Fruit fly (Drosophila melanogaster): Measurements from ENCODE around the gene CG7990.

Gene CG7990

dm6 chrX:19155922-19156437 is 45.8 kb downstream of the CG7990 start (continued):
- TF ChIP-seq Blimp-1 (GFP tag; optimal IDR thresholded peaks at IDR 0.05): peak; percentile 91
- peak; percentile 78 for TF ChIP-seq CG11762 (GFP tag; optimal IDR thresholded peaks at IDR 0.05; ENCODE audit: insufficient read depth)
- TF ChIP-seq Ets21C (GFP tag; optimal IDR thresholded peaks at IDR 0.05): peak; percentile 52
- peak; percentile 86 for TF ChIP-seq OdsH (GFP tag; optimal IDR thresholded peaks at IDR 0.05)
- TF ChIP-seq CG3919 (GFP tag; optimal IDR thresholded peaks at IDR 0.05): peak; percentile 89
- peak; percentile 91 for TF ChIP-seq vri (GFP tag; optimal IDR thresholded peaks at IDR 0.05)
- peak; percentile 88 for TF ChIP-seq CG34406 (GFP tag; optimal IDR thresholded peaks at IDR 0.05)
- peak; percentile 86 for TF ChIP-seq esn (GFP tag; optimal IDR thresholded peaks at IDR 0.05)
- peak; percentile 87 to 92 for TF ChIP-seq ss (GFP tag; optimal IDR thresholded peaks at IDR 0.05)
- TF ChIP-seq eg (GFP tag; IDR thresholded peaks at IDR 0.05): peak; percentile 87
- peak; percentile 89 for TF ChIP-seq CG10631 (GFP tag; optimal IDR thresholded peaks at IDR 0.05)
- TF ChIP-seq CG3032 (tag; optimal IDR thresholded peaks at IDR 0.05): peak; percentile 87
- TF ChIP-seq cyc (GFP tag; optimal IDR thresholded peaks at IDR 0.05): peak; percentile 75
- TF ChIP-seq pdm3 (GFP tag; optimal IDR thresholded peaks at IDR 0.05): peak; percentile 82
- TF ChIP-seq CG1621 (tag; optimal IDR thresholded peaks at IDR 0.05): peak; percentile 83
- peak; percentile 80 for TF ChIP-seq CG32006 (GFP tag; optimal IDR thresholded peaks at IDR 0.05)
- peak; percentile 90 for TF ChIP-seq CG8632 (GFP tag; optimal IDR thresholded peaks at IDR 0.05)
- peak; percentile 64 for TF ChIP-seq Hr39 (GFP tag; optimal IDR thresholded peaks at IDR 0.05)
- peak; percentile 73 for TF ChIP-seq CG11902 (GFP tag; optimal IDR thresholded peaks at IDR 0.05)
- TF ChIP-seq fd59A (GFP tag; optimal IDR thresholded peaks at IDR 0.05): peak; percentile 81
- peak; percentile 84 for TF ChIP-seq net (GFP tag; optimal IDR thresholded peaks at IDR 0.05)
- TF ChIP-seq Lpt (GFP tag; optimal IDR thresholded peaks at IDR 0.05): peak; percentile 78
- no peak for TF ChIP-seq fkh (GFP tag; optimal IDR thresholded peaks at IDR 0.05)
- peak; percentile 89 for TF ChIP-seq Ets96B (tag; optimal IDR thresholded peaks at IDR 0.05)
- peak; percentile 83 for TF ChIP-seq CG9139 (GFP tag; optimal IDR thresholded peaks at IDR 0.05)
- TF ChIP-seq dac (GFP tag; optimal IDR thresholded peaks at IDR 0.05): no peak
- TF ChIP-seq Gug (GFP tag; IDR thresholded peaks at IDR 0.05): peak; percentile 76
- TF ChIP-seq salr (GFP tag; optimal IDR thresholded peaks at IDR 0.05): peak; percentile 68 to 75
- TF ChIP-seq CG6163 (GFP tag; IDR thresholded peaks at IDR 0.05): peak; percentile 94
- TF ChIP-seq CG31627 (GFP tag; optimal IDR thresholded peaks at IDR 0.05): peak; percentile 64
- peak; percentile 73 for TF ChIP-seq CG8319 (GFP tag; optimal IDR thresholded peaks at IDR 0.05)
- peak; percentile 88 for TF ChIP-seq CG10669 (GFP tag; optimal IDR thresholded peaks at IDR 0.05)

dm6 chrX:19154998-19155397 is 46.8 kb downstream of the CG7990 start:
- TF ChIP-seq CG11902 (GFP tag; optimal IDR thresholded peaks at IDR 0.05) (peak; percentile 92), fd59A (GFP tag; optimal IDR thresholded peaks at IDR 0.05) (peak; percentile 83), CG8632 (GFP tag; optimal IDR thresholded peaks at IDR 0.05) (peak; percentile 92), CG6854 (GFP tag; optimal IDR thresholded peaks at IDR 0.05) (peak; percentile 84), CG10669 (GFP tag; optimal IDR thresholded peaks at IDR 0.05) (peak; percentile 91), CG8119 (GFP tag; IDR thresholded peaks at IDR 0.05) (peak; percentile 94), CG3032 (tag; optimal IDR thresholded peaks at IDR 0.05) (peak; percentile 85), CG9139 (GFP tag; optimal IDR thresholded peaks at IDR 0.05) (peak; percentile 77), Eip78C (GFP tag) (peak; percentile 99), CG11294 (GFP tag; IDR thresholded peaks at IDR 0.05) (peak; percentile 78), lz (GFP tag; optimal IDR thresholded peaks at IDR 0.05) (peak; percentile 95), svp (GFP tag) (peak; percentile 99), CG3919 (GFP tag; optimal IDR thresholded peaks at IDR 0.05) (peak; percentile 96), acj6 (GFP tag; optimal IDR thresholded peaks at IDR 0.05) (peak; percentile 93), CG6276 (GFP tag; optimal IDR thresholded peaks at IDR 0.05) (peak; percentile 89), OdsH (GFP tag; optimal IDR thresholded peaks at IDR 0.05) (peak; percentile 92), CG10631 (GFP tag; optimal IDR thresholded peaks at IDR 0.05) (peak; percentile 94), Ets21C (GFP tag; optimal IDR thresholded peaks at IDR 0.05) (peak; percentile 89), Hr4 (GFP tag; optimal IDR thresholded peaks at IDR 0.05) (peak; percentile 96), Ets96B (tag; optimal IDR thresholded peaks at IDR 0.05) (peak; percentile 88), CG32006 (GFP tag; optimal IDR thresholded peaks at IDR 0.05) (peak; percentile 97), CG4318 (GFP tag; optimal IDR thresholded peaks at IDR 0.05) (peak; percentile 92), Sox14 (GFP tag; optimal IDR thresholded peaks at IDR 0.05) (peak; percentile 95), CG11762 (GFP tag; optimal IDR thresholded peaks at IDR 0.05; ENCODE audit: insufficient read depth) (peak; percentile 91), CG16779 (tag; optimal IDR thresholded peaks at IDR 0.05) (peak; percentile 84), CG6163 (GFP tag; IDR thresholded peaks at IDR 0.05) (peak; percentile 97), CG1621 (tag; optimal IDR thresholded peaks at IDR 0.05) (peak; percentile 89), Met (GFP tag; optimal IDR thresholded peaks at IDR 0.05) (peak; percentile 96), fd85E (GFP tag; optimal IDR thresholded peaks at IDR 0.05) (peak; percentile 78), CG6808 (GFP tag; optimal IDR thresholded peaks at IDR 0.05) (peak; percentile 86), CG34406 (GFP tag; optimal IDR thresholded peaks at IDR 0.05) (peak; percentile 94), Gug (GFP tag; IDR thresholded peaks at IDR 0.05) (peak; percentile 93)
